Worm (Caenorhabditis elegans) whole organism, L3 larva: ENCODE results near the gene srh-32.

Experiments
- ZK546.5 ChIP-seq: sonication (generic microtip); optimal IDR thresholded peaks from 2 replicates; lab custom pipeline; 2017; ENCODE audit warnings: missing biosample characterization, missing genetic modification characterization
- elt-2 ChIP-seq: sonication (generic microtip); optimal IDR thresholded peaks from 2 replicates; lab custom pipeline; 2016; ENCODE audit warnings: missing genetic modification reagents, mild to moderate bottlenecking, missing genetic modification characterization, missing compliant biosample characterization
- fkh-10 ChIP-seq: sonication (generic microtip); optimal IDR thresholded peaks from 2 replicates; lab custom pipeline; 2017; ENCODE audit warnings: missing biosample characterization, missing genetic modification reagents, missing genetic modification characterization
- lin-39 ChIP-seq: fragments of 150-350 bp; optimal IDR thresholded peaks from 2 replicates; lab custom pipeline; 2018; ENCODE audit warnings: missing biosample characterization, missing genetic modification reagents, missing genetic modification characterization
- lsy-12 ChIP-seq: sonication (generic microtip); optimal IDR thresholded peaks from 2 replicates; lab custom pipeline; 2016; ENCODE audit warnings: mild to moderate bottlenecking, missing genetic modification characterization, missing compliant biosample characterization
- nfya-1 ChIP-seq: sonication (generic microtip); optimal IDR thresholded peaks from 2 replicates; lab custom pipeline; 2017; ENCODE audit warnings: missing genetic modification characterization, mild to moderate bottlenecking, missing compliant biosample characterization, antibody characterized with exemption, moderate library complexity; ENCODE audit not compliant: insufficient read depth
- nhr-11 ChIP-seq: fragments of 150-350 bp; optimal IDR thresholded peaks from 2 replicates; lab custom pipeline; 2014; ENCODE audit warnings: missing biosample characterization, missing genetic modification characterization
- nhr-23 ChIP-seq: fragments of 150-350 bp; optimal IDR thresholded peaks from 2 replicates; lab custom pipeline; 2014; ENCODE audit warnings: missing biosample characterization, missing genetic modification reagents, missing genetic modification characterization
- nhr-28 ChIP-seq: fragments of 150-350 bp; optimal IDR thresholded peaks from 2 replicates; lab custom pipeline; 2014; ENCODE audit warnings: missing biosample characterization, missing genetic modification characterization
- nhr-43 ChIP-seq: sonication (generic microtip); optimal IDR thresholded peaks from 2 replicates; lab custom pipeline; 2016; ENCODE audit warnings: mild to moderate bottlenecking, missing genetic modification characterization, missing compliant biosample characterization; ENCODE audit not compliant: poor library complexity, severe bottlenecking
- nhr-77 ChIP-seq: fragments of 150-350 bp; optimal IDR thresholded peaks from 2 replicates; lab custom pipeline; 2014; ENCODE audit warnings: missing biosample characterization, missing genetic modification characterization
- sea-2 ChIP-seq: fragments of 150-350 bp; sonication (generic microtip); optimal IDR thresholded peaks from 4 replicates; lab custom pipeline; 2014; ENCODE audit warnings: missing biosample characterization, missing genetic modification reagents, missing genetic modification characterization
- unc-39 ChIP-seq: sonication (generic microtip); optimal IDR thresholded peaks from 4 replicates; lab custom pipeline; 2017; ENCODE audit warnings: missing biosample characterization, missing genetic modification characterization
- unc-62 ChIP-seq: fragments of 150-350 bp; sonication (generic microtip); optimal IDR thresholded peaks from 4 replicates; lab custom pipeline; 2014; ENCODE audit warnings: missing biosample characterization, missing genetic modification reagents, missing genetic modification characterization

DNA sequence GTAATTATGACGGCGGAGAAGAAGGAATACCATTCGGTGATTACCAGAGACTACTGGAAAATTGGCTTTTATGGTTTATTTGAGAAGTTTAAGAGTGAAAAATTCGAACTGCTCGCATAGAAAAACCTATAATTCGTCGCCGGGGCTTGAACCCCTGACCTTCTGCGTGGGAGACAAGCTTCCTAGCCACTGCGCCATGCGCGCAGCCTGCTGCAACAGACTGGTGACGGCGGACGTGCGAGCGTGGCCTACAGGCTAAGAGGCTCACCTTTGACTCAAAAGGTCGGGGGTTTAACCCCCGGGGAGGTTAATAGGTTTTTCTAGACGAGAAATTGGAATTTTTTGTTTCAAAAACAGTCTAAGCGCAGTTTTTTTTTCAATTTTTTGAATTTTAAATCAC is 36.6 kb upstream of the srh-32 start:
- TF ChIP-seq lsy-12 (tag; lab: Kevin White, UChicago) (no peak), nhr-11 (tag; lab: Kevin White, UChicago) (no peak), sea-2 (no peak), nhr-28 (tag; lab: Kevin White, UChicago) (no peak), unc-39 (no peak), nhr-23 (no peak), nhr-77 (tag; lab: Kevin White, UChicago) (no peak), nfya-1 (tag; lab: Kevin White, UChicago) (no peak), unc-62 (GFP tag; lab: Kevin White, UChicago) (no peak), lin-39 (tag; lab: Kevin White, UChicago) (no peak), ZK546.5 (no peak), elt-2 (no peak), nhr-43 (no peak), fkh-10 (GFP tag; lab: Kevin White, UChicago) (no peak)
